Worm (Caenorhabditis elegans): ENCODE results near the gene C55A1.11.
A peak's percentile ranks its signal among the peaks of the same experiment; 100 is the strongest.
"Not testable (repeated sequence)": the region's sequence is repeated elsewhere in the genome, so short reads cannot be mapped to it uniquely, and the experiment has no call there.

Gene C55A1.11

ce11 chrV:15644575-15644974 is 18.9 kb downstream of the C55A1.11 start, which contains the start of gene str-23 (continued):
- no peak for TF ChIP-seq nfya-1 (tag; optimal IDR thresholded peaks at IDR 0.05; ENCODE audit: borderline replicate concordance, insufficient read depth)

ce11 chrV:15647536-15648085 is 21.9 kb downstream of the C55A1.11 start, which contains the start of the genes C55A1.7 and C55A1.6:
TSS of gene C55A1.7 (minus strand) at chrV:15647636.
TSS of gene C55A1.6 (plus strand) at chrV:15648035.
- TF ChIP-seq ceh-100 (GFP tag; IDR thresholded peaks at IDR 0.05); snpc-1.1 (tag; optimal IDR thresholded peaks at IDR 0.05; ENCODE audit: insufficient read depth); ceh-27 (GFP tag; optimal IDR thresholded peaks at IDR 0.05): not testable (repeated sequence)

DNA sequence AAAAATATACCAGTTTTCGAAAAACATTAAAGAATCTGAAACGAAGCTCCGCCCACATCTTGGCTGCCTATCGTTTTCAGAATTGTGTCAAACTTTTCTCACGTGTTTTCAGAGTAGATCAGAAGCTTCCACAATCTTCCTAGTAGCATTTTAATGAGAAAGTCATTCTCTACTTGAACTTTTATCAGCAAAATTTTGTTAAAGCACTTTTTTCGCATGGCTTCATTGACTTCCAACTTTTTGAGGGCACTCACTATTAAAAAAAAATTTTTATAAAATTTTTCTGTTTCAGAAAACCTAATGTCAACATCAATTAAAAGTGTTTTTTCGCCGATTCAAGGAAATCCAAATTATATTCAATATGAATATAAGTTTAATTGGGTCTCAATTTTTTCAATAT is 24.5 kb downstream of the C55A1.11 start, which contains the start of gene sru-42:
Gene sru-42, plus strand, starts transcription at position 301 of the 400 bp plus-strand sequence.
- TF ChIP-seq athp-1 (tag; optimal IDR thresholded peaks at IDR 0.05) (no peak), snpc-4 (GFP tag; optimal IDR thresholded peaks at IDR 0.05) (no peak), snpc-4 (tag; optimal IDR thresholded peaks at IDR 0.05) (no peak), B0019.2 (GFP tag; conservative IDR thresholded peaks at IDR 0.05) (no peak), sdz-38 (tag; optimal IDR thresholded peaks at IDR 0.05) (no peak), rec-8 (tag; optimal IDR thresholded peaks at IDR 0.05) (no peak), hlh-26 (GFP tag; conservative IDR thresholded peaks at IDR 0.05) (no peak), ccch-3 (GFP tag; optimal IDR thresholded peaks at IDR 0.05) (no peak), rpc-1 (optimal IDR thresholded peaks at IDR 0.05) (no peak), rpc-1 (tag; optimal IDR thresholded peaks at IDR 0.05) (no peak), Y53G8AR.9 (GFP tag; conservative IDR thresholded peaks at IDR 0.05) (no peak), egl-18 (GFP tag; IDR thresholded peaks at IDR 0.05) (no peak), egl-44 (GFP tag; IDR thresholded peaks at IDR 0.05) (no peak), F23B12.7 (tag; optimal IDR thresholded peaks at IDR 0.05; ENCODE audit: insufficient read depth) (no peak), mel-28 (tag; optimal IDR thresholded peaks at IDR 0.05; ENCODE audit: borderline replicate concordance) (no peak)

- TF ChIP-seq ztf-22 (GFP tag; optimal IDR thresholded peaks at IDR 0.05) (no peak), B0035.1 (tag; optimal IDR thresholded peaks at IDR 0.05) (no peak), F23B12.7 (tag; optimal IDR thresholded peaks at IDR 0.05; ENCODE audit: insufficient read depth) (no peak), attf-6 (GFP tag; IDR thresholded peaks at IDR 0.05) (0 out of 2 replicates have a peak, but pooled peaks have one; percentile 15), B0261.1 (tag; optimal IDR thresholded peaks at IDR 0.05) (no peak), T26A5.8 (tag; optimal IDR thresholded peaks at IDR 0.05) (no peak), die-1 (tag; optimal IDR thresholded peaks at IDR 0.05) (no peak), dpff-1 (tag; optimal IDR thresholded peaks at IDR 0.05) (no peak), cebp-1 (GFP tag; IDR thresholded peaks at IDR 0.05) (no peak), cebp-1 (tag; optimal IDR thresholded peaks at IDR 0.05) (peak; percentile 42), D2030.7 (GFP tag; IDR thresholded peaks at IDR 0.05) (no peak), him-1 (tag; optimal IDR thresholded peaks at IDR 0.05) (no peak), madf-3 (GFP tag; IDR thresholded peaks at IDR 0.05) (no peak), unc-62 (GFP tag; optimal IDR thresholded peaks at IDR 0.05) (no peak), attf-3 (GFP tag; conservative IDR thresholded peaks at IDR 0.05) (0 out of 2 replicates have a peak, but pooled peaks have one; percentile 27), pbrm-1 (GFP tag; IDR thresholded peaks at IDR 0.05) (no peak), ztf-28 (GFP tag; IDR thresholded peaks at IDR 0.05) (no peak), ekl-4 (GFP tag; IDR thresholded peaks at IDR 0.05) (peak; percentile 49; the same call in 1 of the 2 replicates)
These were observed 26.5 kb downstream of the C55A1.11 start for ce11 chrV:15652147-15652546.
